Worm (Caenorhabditis elegans) whole organism, L1 larva: Measurements from ENCODE around the gene C25H3.15.

Experiments used
- C16A3.4 ChIP-seq: fragments of 150-350 bp; optimal IDR thresholded peaks from 2 replicates; lab custom pipeline; 2014; ENCODE audit warnings: missing biosample characterization, missing genetic modification characterization
- F16B12.6 ChIP-seq: fragments of 150-350 bp; optimal IDR thresholded peaks from 2 replicates; lab custom pipeline; 2014; ENCODE audit warnings: missing biosample characterization, missing genetic modification characterization
- blmp-1 ChIP-seq: fragments of 150-350 bp; optimal IDR thresholded peaks from 2 replicates; lab custom pipeline; 2014; ENCODE audit warnings: missing biosample characterization, missing genetic modification characterization
- ceh-82 ChIP-seq, 3 experiments: fragments of 150-350 bp in 1 of 3; sonication (generic microtip) in 2 of 3; optimal IDR thresholded peaks; 2 replicates each; lab custom pipeline; 2014 to 2017; ENCODE audit warnings: missing biosample characterization in 3 of 3, missing genetic modification characterization in 3 of 3
- ceh-90 ChIP-seq: sonication (generic microtip); optimal IDR thresholded peaks from 2 replicates; lab custom pipeline; 2016; ENCODE audit warnings: missing genetic modification characterization, missing compliant biosample characterization
- dpl-1 ChIP-seq, 3 experiments: fragments of 150-350 bp in 2 of 3; sonication (generic microtip) in 1 of 3; optimal IDR thresholded peaks; 2 replicates each; lab custom pipeline; 2014 to 2017; ENCODE audit warnings: missing biosample characterization in 3 of 3, missing genetic modification characterization in 3 of 3, missing genetic modification reagents in 3 of 3
- efl-1 ChIP-seq, 4 experiments: fragments of 150-350 bp; optimal IDR thresholded peaks in 3 of 4; peaks in 1 of 4; 1 replicate in 1 of 4; 2 replicates in 3 of 4; lab custom pipeline; 2014; ENCODE audit warnings: missing biosample characterization in 2 of 4, missing genetic modification characterization in 2 of 4, missing genetic modification reagents in 2 of 4
- egl-13 ChIP-seq: sonication (generic microtip); optimal IDR thresholded peaks from 2 replicates; lab custom pipeline; 2016; ENCODE audit warnings: missing genotype, missing genetic modification reagents, missing genetic modification characterization, missing compliant biosample characterization
- egl-27 ChIP-seq, 2 experiments: fragments of 150-350 bp in 1 of 2; sonication (generic microtip); optimal IDR thresholded peaks; 3 replicates each; lab custom pipeline; 2017 to 2018; ENCODE audit warnings: missing biosample characterization in 2 of 2, missing genetic modification characterization in 2 of 2, missing genetic modification reagents in 2 of 2
- elt-2 ChIP-seq: sonication (generic microtip); optimal IDR thresholded peaks from 2 replicates; lab custom pipeline; 2016; ENCODE audit warnings: missing genetic modification characterization, mild to moderate bottlenecking, inconsistent platforms, missing compliant biosample characterization, missing genetic modification reagents
- fkh-10 ChIP-seq: sonication (generic microtip); optimal IDR thresholded peaks from 2 replicates; lab custom pipeline; 2017; ENCODE audit warnings: missing biosample characterization, missing genetic modification reagents, missing genetic modification characterization
- fkh-4 ChIP-seq: sonication (generic microtip); optimal IDR thresholded peaks from 2 replicates; lab custom pipeline; 2016; ENCODE audit warnings: missing compliant biosample characterization, missing genetic modification characterization, borderline replicate concordance
- fkh-8 ChIP-seq: sonication (generic microtip); optimal IDR thresholded peaks from 2 replicates; lab custom pipeline; 2016; ENCODE audit warnings: mild to moderate bottlenecking, missing genetic modification characterization, missing compliant biosample characterization
- fos-1 ChIP-seq: fragments of 150-350 bp; optimal IDR thresholded peaks from 2 replicates; lab custom pipeline; 2014; ENCODE audit warnings: missing biosample characterization, missing genetic modification characterization
- grh-1 ChIP-seq: fragments of 200-800 bp; sonication (Bioruptor generic); IDR thresholded peaks from 2 replicates; pipeline ENCODE4 v1.3.6; 2022; ENCODE audit warnings: missing genetic modification reagents, missing genetic modification characterization, missing compliant biosample characterization
- hlh-4 ChIP-seq: sonication (generic microtip); optimal IDR thresholded peaks from 2 replicates; lab custom pipeline; 2016; ENCODE audit warnings: mild to moderate bottlenecking, missing genetic modification characterization, missing compliant biosample characterization
- isw-1 ChIP-seq: fragments of 200-800 bp; sonication (Bioruptor generic); IDR thresholded peaks from 2 replicates; pipeline ENCODE4 v1.3.6; 2022; ENCODE audit warnings: missing genetic modification characterization, missing compliant biosample characterization
- lin-14 ChIP-seq: fragments of 200-800 bp; sonication (Bioruptor generic); optimal IDR thresholded peaks from 2 replicates; lab custom pipeline; 2018; ENCODE audit warnings: mild to moderate bottlenecking, missing genetic modification characterization, moderate library complexity, missing compliant biosample characterization
- lin-15B ChIP-seq: fragments of 150-350 bp; sonication (generic microtip); optimal IDR thresholded peaks from 3 replicates; lab custom pipeline; 2014; ENCODE audit warnings: missing biosample characterization, missing genetic modification characterization
- lin-39 ChIP-seq: fragments of 150-350 bp; optimal IDR thresholded peaks from 2 replicates; lab custom pipeline; 2014; ENCODE audit warnings: missing biosample characterization, missing genetic modification reagents, missing genetic modification characterization
- lir-3 ChIP-seq: sonication (generic microtip); optimal IDR thresholded peaks from 2 replicates; lab custom pipeline; 2016; ENCODE audit warnings: mild to moderate bottlenecking, missing genetic modification characterization, moderate library complexity, missing compliant biosample characterization; ENCODE audit not compliant: poor library complexity
- mdl-1 ChIP-seq, 2 experiments: fragments of 150-350 bp; optimal IDR thresholded peaks; 2 replicates each; lab custom pipeline; 2014 to 2017; ENCODE audit warnings: missing biosample characterization in 2 of 2, missing genetic modification characterization in 2 of 2, inconsistent platforms in 1 of 2
- mep-1 ChIP-seq: fragments of 150-350 bp; optimal IDR thresholded peaks from 2 replicates; lab custom pipeline; 2014; ENCODE audit warnings: missing biosample characterization, missing genetic modification characterization
- nhr-12 ChIP-seq: sonication (generic microtip); optimal IDR thresholded peaks from 2 replicates; lab custom pipeline; 2017; ENCODE audit warnings: missing biosample characterization, missing genetic modification characterization
- nhr-19 ChIP-seq: fragments of 200-800 bp; sonication (Bioruptor generic); conservative IDR thresholded peaks from 2 replicates; pipeline ENCODE4 v1.3.6; 2022; ENCODE audit warnings: missing genetic modification characterization, missing compliant biosample characterization
- nhr-20 ChIP-seq: sonication (generic microtip); optimal IDR thresholded peaks from 2 replicates; lab custom pipeline; 2016; ENCODE audit warnings: mild to moderate bottlenecking, missing genetic modification characterization, missing compliant biosample characterization
- nhr-28 ChIP-seq: fragments of 150-350 bp; optimal IDR thresholded peaks from 2 replicates; lab custom pipeline; 2014; ENCODE audit warnings: missing biosample characterization, missing genetic modification characterization
- nhr-71 ChIP-seq: sonication (generic microtip); optimal IDR thresholded peaks from 2 replicates; lab custom pipeline; 2016; ENCODE audit warnings: mild to moderate bottlenecking, missing genetic modification characterization, moderate library complexity, missing compliant biosample characterization
- nhr-77 ChIP-seq: fragments of 150-350 bp; optimal IDR thresholded peaks from 2 replicates; lab custom pipeline; 2014; ENCODE audit warnings: missing biosample characterization, missing genetic modification characterization
- nhr-84 ChIP-seq: sonication (generic microtip); optimal IDR thresholded peaks from 2 replicates; lab custom pipeline; 2017; ENCODE audit warnings: missing biosample characterization, missing genetic modification characterization
- nhr-85 ChIP-seq: sonication (generic microtip); peaks from one replicate; lab custom pipeline; 2016; ENCODE audit warnings: missing genetic modification characterization, inconsistent platforms, missing compliant biosample characterization
- nhr-90 ChIP-seq: sonication (generic microtip); optimal IDR thresholded peaks from 2 replicates; lab custom pipeline; 2016; ENCODE audit warnings: mild to moderate bottlenecking, missing genetic modification characterization, missing compliant biosample characterization; ENCODE audit not compliant: poor library complexity
- pax-3 ChIP-seq: fragments of 200-800 bp; sonication (Bioruptor generic); optimal IDR thresholded peaks from 2 replicates; lab custom pipeline; 2018; ENCODE audit warnings: mild to moderate bottlenecking, missing genetic modification characterization, moderate library complexity, missing compliant biosample characterization
- rnt-1 ChIP-seq: sonication (generic microtip); optimal IDR thresholded peaks from 2 replicates; lab custom pipeline; 2016; ENCODE audit warnings: mild to moderate bottlenecking, missing genetic modification characterization, moderate library complexity, missing compliant biosample characterization
- skn-1 ChIP-seq: fragments of 150-350 bp; optimal IDR thresholded peaks from 2 replicates; lab custom pipeline; 2014; ENCODE audit warnings: missing biosample characterization, missing genetic modification characterization
- snpc-4 ChIP-seq: fragments of 150-350 bp; optimal IDR thresholded peaks from 2 replicates; lab custom pipeline; 2014; ENCODE audit warnings: missing biosample characterization, missing genetic modification characterization
- snu-23 ChIP-seq: sonication (generic microtip); optimal IDR thresholded peaks from 2 replicates; lab custom pipeline; 2016; ENCODE audit warnings: missing genetic modification characterization, missing compliant biosample characterization
- sox-4 ChIP-seq: sonication (generic microtip); optimal IDR thresholded peaks from 2 replicates; lab custom pipeline; 2016; ENCODE audit warnings: missing genetic modification characterization, missing compliant biosample characterization
- sptf-1 ChIP-seq: fragments of 150-350 bp; optimal IDR thresholded peaks from 2 replicates; lab custom pipeline; 2014; ENCODE audit warnings: missing biosample characterization, missing genetic modification characterization
- sup-37 ChIP-seq: fragments of 200-800 bp; sonication (Bioruptor generic); optimal IDR thresholded peaks from 2 replicates; lab custom pipeline; 2018; ENCODE audit warnings: mild to moderate bottlenecking, missing genetic modification characterization, missing compliant biosample characterization
- swsn-7 ChIP-seq: sonication (generic microtip); optimal IDR thresholded peaks from 2 replicates; lab custom pipeline; 2016; ENCODE audit warnings: missing genetic modification characterization, missing compliant biosample characterization
- tbx-2 ChIP-seq: sonication (generic microtip); optimal IDR thresholded peaks from 2 replicates; lab custom pipeline; 2016; ENCODE audit warnings: missing genetic modification characterization, missing compliant biosample characterization
- tlp-1 ChIP-seq: fragments of 150-350 bp; optimal IDR thresholded peaks from 2 replicates; lab custom pipeline; 2014; ENCODE audit warnings: missing biosample characterization, missing genetic modification characterization
- unc-86 ChIP-seq: sonication (generic microtip); optimal IDR thresholded peaks from 2 replicates; lab custom pipeline; 2016; ENCODE audit warnings: missing genetic modification characterization, missing compliant biosample characterization
- xbp-1 ChIP-seq: sonication (generic microtip); optimal IDR thresholded peaks from 2 replicates; lab custom pipeline; 2016; ENCODE audit warnings: missing genetic modification characterization, missing compliant biosample characterization

The C25H3.15 gene

ce11 chrII:5708154-5708553, 43.0 kb downstream of the C25H3.15 start:
- no peak for TF ChIP-seq skn-1
- TF ChIP-seq nhr-71 (tag; lab: Kevin White, UChicago) = peak; percentile 4
- TF ChIP-seq fkh-10 (GFP tag; lab: Kevin White, UChicago) = peak; percentile 90
- no peak for TF ChIP-seq nhr-90
- no peak for TF ChIP-seq sox-4 (tag; lab: Kevin White, UChicago)
- TF ChIP-seq tbx-2 (tag; lab: Kevin White, UChicago) = peak; percentile 42
- peak; percentile 77 for TF ChIP-seq lin-14
- TF ChIP-seq, all 84 proteins: peak for 4

- TF ChIP-seq pax-3 (no peak), dpl-1 (GFP tag; optimal IDR thresholded peaks at IDR 0.05; lab: Kevin White, UChicago) (no peak), nhr-84 (tag; lab: Kevin White, UChicago) (no peak), lin-39 (tag; lab: Kevin White, UChicago) (no peak), nhr-12 (tag; lab: Kevin White, UChicago) (no peak), efl-1 (optimal IDR thresholded peaks at IDR 0.05; lab: Kevin White, UChicago) (no peak), efl-1 (GFP tag; optimal IDR thresholded peaks at IDR 0.05 in 1 of 2; lab: Kevin White, UChicago) (peak in 1 of 2 experiments; percentile 81)
- TF ChIP-seq, all 84 proteins: peak for 1
These were observed 45.7 kb downstream of the C25H3.15 start for ce11 chrII:5710835-5711234.

- TF ChIP-seq mep-1 (tag; lab: Kevin White, UChicago) (no peak), nhr-28 (tag; lab: Kevin White, UChicago) (no peak), snu-23 (GFP tag; lab: Kevin White, UChicago) (peak; percentile 3), sup-37 (no peak)
These were observed 47.0 kb downstream of the C25H3.15 start for ce11 chrII:5712126-5712525.

ce11 chrII:5714807-5715206, 49.7 kb downstream of the C25H3.15 start, which contains the start of the genes tiar-1 and lelo-4:
TSS of gene tiar-1 (minus strand) at chrII:5714823.
TSS of gene lelo-4 (plus strand) at chrII:5714924.
- TF ChIP-seq nhr-19 (GFP tag; lab: Robert Waterston, UW) = peak; percentile 50
- peak; percentile 76 for TF ChIP-seq snu-23 (GFP tag; lab: Kevin White, UChicago)
- peak; percentile 66 for TF ChIP-seq C16A3.4
- peak; percentile 80 for TF ChIP-seq mep-1 (tag; lab: Kevin White, UChicago)
- peak; percentile 74 for TF ChIP-seq rnt-1 (tag; lab: Kevin White, UChicago)
- TF ChIP-seq lin-39 (tag; lab: Kevin White, UChicago) = no peak
- no peak for TF ChIP-seq tlp-1 (tag; lab: Kevin White, UChicago)
- peak; percentile 78 for TF ChIP-seq lin-15B (tag; lab: Kevin White, UChicago)
- peak; percentile 54 for TF ChIP-seq swsn-7 (tag; lab: Kevin White, UChicago)
- no peak for TF ChIP-seq hlh-4 (tag; lab: Kevin White, UChicago)
- peak; percentile 19 for TF ChIP-seq nhr-90
- TF ChIP-seq F16B12.6 (tag; lab: Kevin White, UChicago) = peak; percentile 57
- peak; percentile 72 for TF ChIP-seq nhr-85
- TF ChIP-seq lin-14 = peak; percentile 76
- no peak for TF ChIP-seq grh-1 (GFP tag; lab: Robert Waterston, UW)
- TF ChIP-seq snpc-4 (tag; lab: Kevin White, UChicago) = peak; percentile 45
- TF ChIP-seq mdl-1 (tag; optimal IDR thresholded peaks at IDR 0.05; lab: Kevin White, UChicago) = peak in 1 of 2 experiments; percentile 3
- peak; percentile 60 for TF ChIP-seq fos-1
- no peak for TF ChIP-seq sup-37
- TF ChIP-seq egl-13 (tag; lab: Kevin White, UChicago) = no peak
- TF ChIP-seq lir-3 = peak; percentile 42
- no peak for TF ChIP-seq egl-27 (tag; optimal IDR thresholded peaks at IDR 0.05; lab: Kevin White, UChicago)
- no peak for TF ChIP-seq ceh-90 (tag; lab: Kevin White, UChicago)
- TF ChIP-seq fkh-8 (tag; lab: Kevin White, UChicago) = peak; percentile 44
- no peak for TF ChIP-seq sptf-1 (tag; lab: Kevin White, UChicago)
- peak; percentile 50 for TF ChIP-seq isw-1
- peak; percentile 62 for TF ChIP-seq blmp-1
- TF ChIP-seq unc-86 = peak; percentile 29
- TF ChIP-seq nhr-77 (tag; lab: Kevin White, UChicago) = peak; percentile 29
- no peak for TF ChIP-seq nhr-84 (tag; lab: Kevin White, UChicago)
- peak; percentile 58 for TF ChIP-seq skn-1
- no peak for TF ChIP-seq sox-4 (tag; lab: Kevin White, UChicago)
- TF ChIP-seq xbp-1 = peak; percentile 63
- TF ChIP-seq ceh-82 (tag; optimal IDR thresholded peaks at IDR 0.05; lab: Kevin White, UChicago) = peak in 2 of 3 experiments; percentile 32 to 69
- no peak for TF ChIP-seq fkh-4 (tag; lab: Kevin White, UChicago)
- peak; percentile 68 for TF ChIP-seq nhr-20 (tag; lab: Kevin White, UChicago)
- no peak for TF ChIP-seq elt-2 (tag; lab: Kevin White, UChicago)
- TF ChIP-seq fkh-10 (GFP tag; lab: Kevin White, UChicago) = no peak
